Worm (Caenorhabditis elegans) whole organism, L3 larva: ENCODE measurements around the gene T25B9.2.

ENCODE experiments used
- R02D3.7 ChIP-seq: fragments of 150-350 bp; optimal IDR thresholded peaks from 2 replicates; lab custom pipeline; 2014; ENCODE audit warnings: missing biosample characterization, missing genetic modification characterization
- daf-12 ChIP-seq: fragments of 150-350 bp; optimal IDR thresholded peaks from 2 replicates; lab custom pipeline; 2014; ENCODE audit warnings: missing biosample characterization, missing genetic modification reagents, missing genetic modification characterization
- elt-1 ChIP-seq: fragments of 150-350 bp; optimal IDR thresholded peaks from 2 replicates; lab custom pipeline; 2014; ENCODE audit warnings: missing biosample characterization, missing genetic modification characterization
- eor-1 ChIP-seq, 2 experiments: fragments of 150-350 bp; optimal IDR thresholded peaks; 2 replicates each; lab custom pipeline; 2014 to 2018; ENCODE audit warnings: missing biosample characterization in 2 of 2, missing genetic modification characterization in 2 of 2
- fos-1 ChIP-seq: fragments of 150-350 bp; optimal IDR thresholded peaks from 2 replicates; lab custom pipeline; 2014; ENCODE audit warnings: missing biosample characterization, missing genetic modification characterization
- lin-39 ChIP-seq: fragments of 150-350 bp; optimal IDR thresholded peaks from 2 replicates; lab custom pipeline; 2018; ENCODE audit warnings: missing biosample characterization, missing genetic modification reagents, missing genetic modification characterization
- nfya-1 ChIP-seq: sonication (generic microtip); optimal IDR thresholded peaks from 2 replicates; lab custom pipeline; 2017; ENCODE audit warnings: missing genetic modification characterization, mild to moderate bottlenecking, missing compliant biosample characterization, antibody characterized with exemption, moderate library complexity; ENCODE audit not compliant: insufficient read depth
- nhr-28 ChIP-seq: fragments of 150-350 bp; optimal IDR thresholded peaks from 2 replicates; lab custom pipeline; 2014; ENCODE audit warnings: missing biosample characterization, missing genetic modification characterization
- nhr-76 ChIP-seq: fragments of 150-350 bp; sonication (generic microtip); optimal IDR thresholded peaks from 5 replicates; lab custom pipeline; 2014; ENCODE audit warnings: missing biosample characterization, missing genetic modification characterization
- sea-2 ChIP-seq: fragments of 150-350 bp; sonication (generic microtip); optimal IDR thresholded peaks from 4 replicates; lab custom pipeline; 2014; ENCODE audit warnings: missing biosample characterization, missing genetic modification reagents, missing genetic modification characterization
- snpc-4 ChIP-seq: fragments of 150-350 bp; optimal IDR thresholded peaks from 2 replicates; lab custom pipeline; 2014; ENCODE audit warnings: missing biosample characterization, missing genetic modification characterization
- unc-39 ChIP-seq: sonication (generic microtip); optimal IDR thresholded peaks from 4 replicates; lab custom pipeline; 2017; ENCODE audit warnings: missing biosample characterization, missing genetic modification characterization
- zag-1 ChIP-seq: fragments of 150-350 bp; optimal IDR thresholded peaks from 2 replicates; lab custom pipeline; 2014; ENCODE audit warnings: missing biosample characterization, missing genetic modification characterization

DNA sequence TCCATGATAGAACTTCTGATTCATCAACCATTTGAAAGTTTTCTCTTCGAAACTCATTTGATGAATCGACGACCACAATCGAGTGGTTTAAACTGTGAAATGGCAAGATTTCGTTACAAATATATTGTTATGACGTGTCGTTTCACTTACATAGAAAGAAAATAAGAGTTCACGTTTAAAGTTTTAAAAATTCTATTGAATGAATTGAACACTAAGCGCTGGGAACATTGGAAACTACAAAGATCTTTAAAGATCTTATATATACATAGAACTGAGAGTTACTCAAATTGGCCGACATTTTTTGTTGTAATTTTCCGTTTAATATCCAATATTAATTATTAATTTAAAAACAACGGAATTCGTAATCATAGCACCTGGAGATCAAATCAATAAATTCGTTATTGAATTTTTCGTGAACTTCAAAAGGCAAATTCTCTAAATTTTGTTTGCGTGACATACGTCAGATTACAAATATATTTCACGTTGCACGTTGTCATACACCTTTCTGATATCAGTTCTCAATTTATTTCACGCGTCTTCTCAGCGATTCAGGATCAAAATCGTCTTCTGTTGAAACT is 6.1 kb upstream of the T25B9.2 start, which contains the start of the genes T25B9.4 and T25B9.6:
- TF ChIP-seq sea-2 (GFP tag; lab: Kevin White, UChicago) (no peak), elt-1 (no peak), nfya-1 (tag; lab: Kevin White, UChicago) (no peak), eor-1 (tag; optimal IDR thresholded peaks at IDR 0.05; lab: Kevin White, UChicago) (no peak), zag-1 (tag; lab: Kevin White, UChicago) (no peak), fos-1 (tag; lab: Kevin White, UChicago) (no peak), nhr-76 (no peak), daf-12 (no peak), snpc-4 (tag; lab: Kevin White, UChicago) (no peak), R02D3.7 (tag; lab: Kevin White, UChicago) (no peak), nhr-28 (tag; lab: Kevin White, UChicago) (no peak), lin-39 (tag; lab: Kevin White, UChicago) (no peak), unc-39 (tag; lab: Kevin White, UChicago) (no peak)
